Worm (Caenorhabditis elegans): ENCODE measurements around the gene math-34.
A peak's percentile ranks its signal among the peaks of the same experiment; 100 is the strongest.

The math-34 gene

ce11 chrII:1070875-1071274 is 42.1 kb downstream of the math-34 start, which contains the start of gene K02E7.12 (continued):
- TF ChIP-seq nhr-19 (GFP tag; conservative IDR thresholded peaks at IDR 0.05) (no peak), jun-1 (tag; optimal IDR thresholded peaks at IDR 0.05) (no peak)

- no peak for TF ChIP-seq nhr-76 (tag; optimal IDR thresholded peaks at IDR 0.05)
- no peak for TF ChIP-seq ceh-90 (tag; optimal IDR thresholded peaks at IDR 0.05)
- peak in 1 of 2 experiments; percentile 6 for TF ChIP-seq efl-1 (optimal IDR thresholded peaks at IDR 0.05)
- no peak for TF ChIP-seq efl-1 (GFP tag; optimal IDR thresholded peaks at IDR 0.05 in 1 of 2)
- peak in 1 of 2 experiments; percentile 63 for TF ChIP-seq lsy-2 (tag; optimal IDR thresholded peaks at IDR 0.05)
- no peak for TF ChIP-seq pag-3 (tag; optimal IDR thresholded peaks at IDR 0.05; ENCODE audit: borderline replicate concordance, insufficient read depth)
These were observed 42.7 kb downstream of the math-34 start for ce11 chrII:1071432-1071831.

- TF ChIP-seq C16A3.4 (tag; optimal IDR thresholded peaks at IDR 0.05), result no peak
- TF ChIP-seq ceh-63 (GFP tag; optimal IDR thresholded peaks at IDR 0.05), result no peak
- no peak for TF ChIP-seq elt-2 (tag; optimal IDR thresholded peaks at IDR 0.05)
- no peak for TF ChIP-seq ceh-8 (GFP tag; optimal IDR thresholded peaks at IDR 0.05)
- TF ChIP-seq nhr-47 (tag; optimal IDR thresholded peaks at IDR 0.05), result no peak
- no peak for TF ChIP-seq dsc-1 (tag; optimal IDR thresholded peaks at IDR 0.05)
- no peak for TF ChIP-seq fkh-10 (GFP tag; optimal IDR thresholded peaks at IDR 0.05)
- no peak for TF ChIP-seq isw-1 (GFP tag; IDR thresholded peaks at IDR 0.05)
- TF ChIP-seq pax-3 (tag; optimal IDR thresholded peaks at IDR 0.05), result no peak
- TF ChIP-seq lin-15B (tag; optimal IDR thresholded peaks at IDR 0.05), result no peak
- no peak for TF ChIP-seq nhr-19 (GFP tag; conservative IDR thresholded peaks at IDR 0.05)
These were observed 43.3 kb downstream of the math-34 start, which contains the start of gene K02E7.4 for ce11 chrII:1072106-1072505. K02E7.4 (plus strand) TSS chrII:1072406.

ce11 chrII:1075424-1075823 is 46.7 kb downstream of the math-34 start, which contains the start of gene K02E7.11:
K02E7.11 (minus strand) TSS chrII:1075524.
- TF ChIP-seq hlh-17 (GFP tag; optimal IDR thresholded peaks at IDR 0.05; ENCODE audit: borderline replicate concordance) (no peak), zag-1 (tag; optimal IDR thresholded peaks at IDR 0.05) (no peak), lsy-2 (tag; optimal IDR thresholded peaks at IDR 0.05) (no peak), nhr-76 (tag; optimal IDR thresholded peaks at IDR 0.05) (no peak), F16B12.6 (tag; optimal IDR thresholded peaks at IDR 0.05) (no peak), snu-23 (GFP tag; optimal IDR thresholded peaks at IDR 0.05) (no peak), lin-13 (GFP tag; optimal IDR thresholded peaks at IDR 0.05) (no peak), Y116A8C.19 (tag; optimal IDR thresholded peaks at IDR 0.05; ENCODE audit: borderline replicate concordance) (no peak), ama-1 (optimal IDR thresholded peaks at IDR 0.05) (no peak), vab-15 (tag; optimal IDR thresholded peaks at IDR 0.05) (no peak), egl-27 (tag; optimal IDR thresholded peaks at IDR 0.05) (no peak), grh-1 (GFP tag; IDR thresholded peaks at IDR 0.05) (no peak)

- TF ChIP-seq mef-2 (tag; optimal IDR thresholded peaks at IDR 0.05), result no peak
- no peak for TF ChIP-seq nhr-84 (tag; optimal IDR thresholded peaks at IDR 0.05)
- TF ChIP-seq fkh-4 (tag; optimal IDR thresholded peaks at IDR 0.05; ENCODE audit: borderline replicate concordance), result no peak
- no peak for TF ChIP-seq sptf-1 (tag; optimal IDR thresholded peaks at IDR 0.05)
- no peak for TF ChIP-seq nhr-71 (tag; optimal IDR thresholded peaks at IDR 0.05)
- no peak for TF ChIP-seq C04F5.9 (tag; optimal IDR thresholded peaks at IDR 0.05)
- TF ChIP-seq zip-4 (GFP tag; optimal IDR thresholded peaks at IDR 0.05), result no peak
- no peak for TF ChIP-seq isw-1 (GFP tag; IDR thresholded peaks at IDR 0.05)
- no peak for TF ChIP-seq snpc-4 (tag; optimal IDR thresholded peaks at IDR 0.05)
- TF ChIP-seq fkh-10 (GFP tag; optimal IDR thresholded peaks at IDR 0.05), result no peak
- no peak for TF ChIP-seq egl-27 (tag; optimal IDR thresholded peaks at IDR 0.05)
These were observed 54.1 kb downstream of the math-34 start, which contains the start of gene K02E7.1 for ce11 chrII:1082859-1083258. K02E7.1 (plus strand) TSS chrII:1083159.

Measured in whole organism, L1 larva.